Fruit fly (Drosophila melanogaster): ENCODE data around the gene Oat.

Gene Oat

DNA sequence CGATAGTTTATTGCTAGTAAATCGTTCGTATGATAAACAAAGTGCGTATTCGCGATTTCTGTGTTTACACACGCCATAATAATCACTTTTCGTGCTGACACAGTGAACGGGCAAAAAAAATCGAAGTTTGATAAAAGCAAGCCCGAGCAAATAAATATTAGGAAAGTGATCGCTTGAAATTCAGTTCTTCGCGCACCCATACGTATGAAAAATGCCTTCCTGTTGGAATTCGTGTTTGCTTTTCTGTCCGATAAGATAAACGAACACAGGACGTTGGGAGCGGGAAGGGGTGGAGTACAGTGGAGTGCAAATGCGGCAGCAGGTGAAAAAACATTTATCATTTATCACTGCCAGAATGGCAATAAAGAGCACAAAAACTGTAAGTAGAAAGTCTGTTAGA is 18.9 kb downstream of the Oat start:
- TF ChIP-seq Rel (GFP tag; optimal IDR thresholded peaks at IDR 0.05) (no peak), Rel (tag; optimal IDR thresholded peaks at IDR 0.05) (peak; percentile 51), dl (GFP tag; optimal IDR thresholded peaks at IDR 0.05; ENCODE audit: insufficient read depth in 1 of 2, partially characterized antibody in 2 of 2) (no peak), OdsH (GFP tag; optimal IDR thresholded peaks at IDR 0.05) (peak; percentile 47), CG32264 (GFP tag; optimal IDR thresholded peaks at IDR 0.05) (peak; percentile 42), Hr83 (GFP tag; optimal IDR thresholded peaks at IDR 0.05; ENCODE audit: poor library complexity, severe bottlenecking) (peak; percentile 89), Dif (GFP tag; optimal IDR thresholded peaks at IDR 0.05; ENCODE audit: partially characterized antibody) (no peak), fru (GFP tag; optimal IDR thresholded peaks at IDR 0.05) (peak; percentile 45), Jra (GFP tag; optimal IDR thresholded peaks at IDR 0.05) (peak; percentile 64), h (GFP tag; optimal IDR thresholded peaks at IDR 0.05) (peak; percentile 81), br (GFP tag; optimal IDR thresholded peaks at IDR 0.05) (peak; percentile 60), sv (GFP tag; optimal IDR thresholded peaks at IDR 0.05) (no peak), Mio (GFP tag; optimal IDR thresholded peaks at IDR 0.05) (no peak), Vsx2 (GFP tag; optimal IDR thresholded peaks at IDR 0.05; ENCODE audit: partially characterized antibody) (no peak), N (GFP tag; optimal IDR thresholded peaks at IDR 0.05) (no peak), sage (GFP tag; optimal IDR thresholded peaks at IDR 0.05) (peak; percentile 23), HLH106 (tag; optimal IDR thresholded peaks at IDR 0.05) (no peak), Hnf4 (GFP tag; optimal IDR thresholded peaks at IDR 0.05) (no peak), Myc (optimal IDR thresholded peaks at IDR 0.05) (no peak), brk (GFP tag; optimal IDR thresholded peaks at IDR 0.05) (no peak), CrebA (GFP tag; optimal IDR thresholded peaks at IDR 0.05; ENCODE audit: borderline replicate concordance) (no peak), psq (GFP tag; optimal IDR thresholded peaks at IDR 0.05) (peak; percentile 41), foxo (GFP tag; optimal IDR thresholded peaks at IDR 0.05) (peak in 1 of 2 experiments; percentile 48), dmrt93B (GFP tag; optimal IDR thresholded peaks at IDR 0.05) (no peak), rgr (GFP tag; optimal IDR thresholded peaks at IDR 0.05) (peak; percentile 55), CG9705 (GFP tag; optimal IDR thresholded peaks at IDR 0.05) (peak; percentile 36), ey (GFP tag; optimal IDR thresholded peaks at IDR 0.05) (peak; percentile 31), jim (GFP tag; optimal IDR thresholded peaks at IDR 0.05) (no peak), GATAd (GFP tag; optimal IDR thresholded peaks at IDR 0.05) (no peak), dsf (GFP tag; optimal IDR thresholded peaks at IDR 0.05; ENCODE audit: borderline replicate concordance) (no peak)

dm6 chr3L:19618072-19618958 is 31.3 kb downstream of the Oat start, which contains the start of gene asf1:
Gene asf1 (plus strand): TSS chr3L:19618894.
- TF ChIP-seq fru (GFP tag; optimal IDR thresholded peaks at IDR 0.05) (peak; percentile 63), OdsH (GFP tag; optimal IDR thresholded peaks at IDR 0.05) (peak; percentile 37), Myc (optimal IDR thresholded peaks at IDR 0.05) (peak; percentile 67), ey (GFP tag; optimal IDR thresholded peaks at IDR 0.05) (peak; percentile 29), N (GFP tag; optimal IDR thresholded peaks at IDR 0.05) (no peak), rgr (GFP tag; optimal IDR thresholded peaks at IDR 0.05) (no peak), sv (GFP tag; optimal IDR thresholded peaks at IDR 0.05) (peak; percentile 54)

DNA sequence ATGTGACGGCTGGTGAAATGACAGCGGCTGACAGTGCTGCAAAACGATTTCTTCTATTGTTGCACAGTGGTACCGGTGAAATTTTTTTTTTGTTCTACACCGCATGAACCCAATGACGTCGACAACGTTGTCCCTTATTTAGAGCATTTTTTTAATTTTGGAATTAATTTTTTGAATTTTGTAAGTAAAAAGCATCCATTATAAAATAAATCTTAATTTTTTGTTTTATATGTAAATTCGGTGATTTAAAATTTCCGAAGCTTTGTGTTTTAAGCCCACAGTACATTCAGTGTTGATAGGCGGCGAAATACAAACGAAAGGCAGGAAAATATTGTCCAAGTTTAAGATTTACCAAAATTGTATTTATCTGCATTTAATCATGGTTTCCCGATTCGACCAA is 37.5 kb downstream of the Oat start, which contains the start of the genes Lon and PIG-F:
Gene Lon, minus strand, starts transcription at position 28 of the 400 bp plus-strand sequence.
Gene PIG-F, plus strand, starts transcription at position 284 of the 400 bp plus-strand sequence.
- TF ChIP-seq Dif (GFP tag; optimal IDR thresholded peaks at IDR 0.05; ENCODE audit: partially characterized antibody) (no peak), N (GFP tag; optimal IDR thresholded peaks at IDR 0.05) (no peak), OdsH (GFP tag; optimal IDR thresholded peaks at IDR 0.05) (peak; percentile 99), CG32264 (GFP tag; optimal IDR thresholded peaks at IDR 0.05) (peak; percentile 96), foxo (GFP tag; optimal IDR thresholded peaks at IDR 0.05) (peak; percentile 91 to 99), Sp1 (GFP tag; optimal IDR thresholded peaks at IDR 0.05) (peak; percentile 99), dmrt93B (GFP tag; optimal IDR thresholded peaks at IDR 0.05) (peak; percentile 99), pan (optimal IDR thresholded peaks at IDR 0.05) (no peak), dsf (GFP tag; optimal IDR thresholded peaks at IDR 0.05; ENCODE audit: borderline replicate concordance) (peak; percentile 96), br (GFP tag; optimal IDR thresholded peaks at IDR 0.05) (peak; percentile 98), rgr (GFP tag; optimal IDR thresholded peaks at IDR 0.05) (peak; percentile 99), lola (GFP tag; optimal IDR thresholded peaks at IDR 0.05) (no peak), sv (GFP tag; optimal IDR thresholded peaks at IDR 0.05) (peak; percentile 99), psq (GFP tag; optimal IDR thresholded peaks at IDR 0.05) (peak; percentile 97), woc (GFP tag; optimal IDR thresholded peaks at IDR 0.05) (peak; percentile 97), GATAd (GFP tag; optimal IDR thresholded peaks at IDR 0.05) (peak; percentile 95), Vsx2 (GFP tag; optimal IDR thresholded peaks at IDR 0.05; ENCODE audit: partially characterized antibody) (no peak), CrebA (GFP tag; optimal IDR thresholded peaks at IDR 0.05; ENCODE audit: borderline replicate concordance) (no peak), Dfd (GFP tag; optimal IDR thresholded peaks at IDR 0.05) (no peak), ey (GFP tag; optimal IDR thresholded peaks at IDR 0.05) (peak; percentile 98), Abd-B (GFP tag; optimal IDR thresholded peaks at IDR 0.05) (no peak), HLH106 (tag; optimal IDR thresholded peaks at IDR 0.05) (peak; percentile 99), usp (GFP tag; optimal IDR thresholded peaks at IDR 0.05) (no peak), Myc (optimal IDR thresholded peaks at IDR 0.05) (peak; percentile 42), Rel (GFP tag; optimal IDR thresholded peaks at IDR 0.05) (peak; percentile 92), Rel (tag; optimal IDR thresholded peaks at IDR 0.05) (peak; percentile 90), CG9705 (GFP tag; optimal IDR thresholded peaks at IDR 0.05) (peak; percentile 99), dl (GFP tag; optimal IDR thresholded peaks at IDR 0.05; ENCODE audit: insufficient read depth in 1 of 2, partially characterized antibody in 2 of 2) (no peak), Jra (GFP tag; optimal IDR thresholded peaks at IDR 0.05) (peak; percentile 98), sage (GFP tag; optimal IDR thresholded peaks at IDR 0.05) (peak; percentile 98), jim (GFP tag; optimal IDR thresholded peaks at IDR 0.05) (peak; percentile 76), Hr78 (GFP tag; optimal IDR thresholded peaks at IDR 0.05) (no peak), tai (GFP tag; optimal IDR thresholded peaks at IDR 0.05) (no peak), h (GFP tag; optimal IDR thresholded peaks at IDR 0.05) (peak; percentile 99), Hnf4 (GFP tag; optimal IDR thresholded peaks at IDR 0.05) (peak; percentile 98), fru (GFP tag; optimal IDR thresholded peaks at IDR 0.05) (peak; percentile 99), Mio (GFP tag; optimal IDR thresholded peaks at IDR 0.05) (peak; percentile 90)
